Fruit fly (Drosophila melanogaster): ENCODE measurements around the gene Gr98c.

Gene Gr98c

DNA sequence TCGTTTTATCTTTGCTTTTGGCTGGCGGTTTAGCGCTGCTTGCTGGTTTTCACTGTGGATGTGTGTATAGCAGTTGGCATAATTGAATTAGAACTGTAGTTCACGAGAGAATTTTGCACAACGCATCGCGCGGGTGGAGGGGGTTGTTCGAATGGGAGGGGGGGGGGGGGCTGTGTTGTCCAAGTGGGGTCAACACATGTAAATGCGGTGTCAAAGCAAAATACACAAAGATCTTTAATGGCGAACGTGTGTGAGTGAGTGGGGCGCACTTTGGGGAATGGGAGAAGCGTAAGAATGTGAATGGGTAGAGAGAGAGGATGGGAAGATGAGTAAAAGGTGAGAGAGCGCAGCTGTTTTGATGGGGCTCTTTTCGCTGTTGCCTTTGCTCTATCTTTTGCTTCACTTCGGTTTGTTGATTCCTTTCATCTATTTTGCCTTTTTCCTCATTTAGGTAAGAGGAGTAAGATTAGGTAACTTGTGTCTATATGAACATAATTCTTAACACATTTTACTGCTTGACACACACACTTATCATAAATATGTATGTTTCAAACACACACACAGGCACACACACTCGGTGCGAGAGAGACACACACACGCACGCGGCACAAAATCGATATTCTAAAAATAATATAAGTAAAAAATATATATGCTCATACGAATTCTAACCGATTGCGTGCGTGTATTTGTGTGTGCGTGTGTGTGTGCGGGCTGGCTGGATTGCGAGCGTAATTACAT is 36.2 kb downstream of the Gr98c start:
- no peak for TF ChIP-seq pan (optimal IDR thresholded peaks at IDR 0.05)
- TF ChIP-seq CG8478 (optimal IDR thresholded peaks at IDR 0.05): no peak
- TF ChIP-seq psq (optimal IDR thresholded peaks at IDR 0.05): no peak
- TF ChIP-seq EcR (GFP tag; optimal IDR thresholded peaks at IDR 0.05): no peak
- TF ChIP-seq Dll (optimal IDR thresholded peaks at IDR 0.05): no peak
- TF ChIP-seq usp (GFP tag; optimal IDR thresholded peaks at IDR 0.05): no peak

DNA sequence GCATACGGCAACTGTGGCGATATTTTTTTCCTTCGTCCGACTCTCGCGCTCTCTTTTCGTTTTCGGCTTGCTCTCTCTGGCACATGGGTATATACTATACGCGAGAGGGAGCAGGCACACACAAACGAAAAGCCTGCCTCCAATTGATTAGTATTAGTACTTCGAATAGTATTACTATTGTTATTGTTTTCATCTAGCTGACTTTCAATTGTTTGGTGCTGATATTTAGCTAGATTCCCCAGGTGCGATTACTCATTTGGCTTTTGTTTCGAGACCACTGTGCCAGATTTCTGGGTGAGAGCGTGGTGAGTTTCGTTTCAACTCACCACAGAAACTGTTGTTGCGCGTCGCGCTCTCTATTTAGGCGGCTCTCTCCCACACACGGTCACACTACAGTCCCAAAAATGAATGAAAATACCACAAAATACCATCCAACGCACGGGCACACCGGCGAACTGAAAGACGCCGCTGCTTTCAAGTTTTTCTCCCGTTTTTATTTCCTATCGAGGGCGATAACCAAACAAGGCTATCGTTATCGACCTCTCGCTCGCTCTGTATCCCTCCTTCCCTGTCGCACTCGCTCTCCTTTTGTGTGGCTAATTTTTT is 37.1 kb downstream of the Gr98c start:
- no peak for TF ChIP-seq psq (optimal IDR thresholded peaks at IDR 0.05)
- TF ChIP-seq CG8478 (optimal IDR thresholded peaks at IDR 0.05): no peak
- TF ChIP-seq Dll (optimal IDR thresholded peaks at IDR 0.05): peak; percentile 42
- TF ChIP-seq usp (GFP tag; optimal IDR thresholded peaks at IDR 0.05): no peak
- no peak for TF ChIP-seq EcR (GFP tag; optimal IDR thresholded peaks at IDR 0.05)
- TF ChIP-seq pan (optimal IDR thresholded peaks at IDR 0.05): no peak

DNA sequence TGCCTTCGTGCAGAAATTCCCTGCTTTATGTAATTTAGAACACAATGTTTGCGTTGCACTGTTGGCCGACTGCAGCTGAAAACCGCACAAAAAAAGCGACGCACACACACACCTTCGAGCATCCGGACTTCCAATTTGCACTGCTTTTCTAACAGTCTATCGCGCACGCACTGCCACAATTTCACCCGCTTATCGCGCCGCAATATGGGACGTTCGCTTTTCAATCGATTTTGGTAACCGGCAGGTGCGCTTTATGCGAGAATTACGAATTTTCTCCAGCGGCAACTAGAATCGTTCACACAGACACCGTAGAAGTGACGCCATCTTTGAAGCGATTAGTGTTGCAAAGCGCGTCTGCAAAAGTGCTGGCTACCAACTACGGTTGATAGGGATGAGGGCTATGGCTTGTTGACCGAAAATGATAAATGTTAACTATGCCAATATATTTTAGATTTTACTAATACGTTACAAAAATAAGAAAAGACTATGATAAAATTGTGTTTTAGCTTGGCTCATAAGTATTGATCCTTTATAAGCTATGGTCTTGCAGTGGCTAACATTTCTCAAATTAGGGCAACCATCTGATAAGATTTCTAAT is 37.7 kb downstream of the Gr98c start, which contains the start of gene wdb:
Gene wdb (minus strand): TSS at position 352 of the 598 bp plus-strand sequence.
- TF ChIP-seq Dll (optimal IDR thresholded peaks at IDR 0.05) (no peak), EcR (GFP tag; optimal IDR thresholded peaks at IDR 0.05) (no peak), psq (optimal IDR thresholded peaks at IDR 0.05) (no peak), usp (GFP tag; optimal IDR thresholded peaks at IDR 0.05) (no peak), CG8478 (optimal IDR thresholded peaks at IDR 0.05) (no peak), pan (optimal IDR thresholded peaks at IDR 0.05) (no peak)

DNA sequence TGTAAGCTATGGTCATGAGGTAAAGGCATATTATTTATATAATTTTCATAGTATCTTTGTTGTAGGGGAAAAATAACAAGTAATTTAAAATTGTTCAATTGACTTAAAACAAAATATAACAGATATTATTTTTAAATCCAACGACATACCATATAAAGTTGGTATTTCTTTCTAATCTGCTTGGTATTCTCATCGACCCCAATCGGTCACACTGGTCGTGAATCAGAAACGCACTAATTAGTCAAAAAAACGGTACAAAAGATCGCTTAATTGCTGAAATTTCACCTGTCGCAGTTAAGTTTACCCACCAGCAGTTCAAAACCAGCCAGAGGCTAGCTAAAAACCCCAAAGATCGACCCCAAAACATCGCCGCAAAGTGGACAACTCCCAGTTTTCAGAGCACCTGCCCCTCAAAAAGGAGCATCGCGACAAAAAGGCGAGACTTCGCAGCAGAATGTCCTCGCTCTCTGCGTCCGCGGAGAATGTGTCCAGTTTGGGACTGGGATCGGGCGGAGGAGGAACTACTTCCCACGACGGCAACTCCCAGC is 38.5 kb downstream of the Gr98c start, which contains the start of gene pins:
Gene pins (plus strand): TSS at position 207 of the 548 bp plus-strand sequence.
- TF ChIP-seq EcR (GFP tag; optimal IDR thresholded peaks at IDR 0.05): no peak
- no peak for TF ChIP-seq usp (GFP tag; optimal IDR thresholded peaks at IDR 0.05)
- no peak for TF ChIP-seq pan (optimal IDR thresholded peaks at IDR 0.05)
- no peak for TF ChIP-seq Dll (optimal IDR thresholded peaks at IDR 0.05)
- no peak for TF ChIP-seq psq (optimal IDR thresholded peaks at IDR 0.05)
- TF ChIP-seq CG8478 (optimal IDR thresholded peaks at IDR 0.05): no peak

DNA sequence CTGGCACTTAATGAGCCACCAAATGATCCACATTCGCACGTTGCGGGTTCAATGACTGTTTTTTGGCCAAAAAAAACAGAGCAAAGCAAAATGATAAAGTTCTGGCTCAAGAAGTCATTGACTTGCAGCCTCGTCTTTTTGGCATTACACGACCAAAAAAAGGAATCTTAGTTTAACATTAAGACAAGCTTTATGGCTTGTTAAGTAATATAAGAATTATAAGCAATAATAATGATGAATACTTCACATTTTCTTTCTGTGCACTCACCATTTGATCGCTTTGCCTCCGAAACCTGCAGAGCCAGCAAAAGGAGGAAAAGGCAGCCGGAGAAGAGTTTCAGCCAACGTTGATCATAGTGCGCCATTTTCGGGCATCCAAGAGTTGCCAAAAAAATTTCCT is 48.9 kb downstream of the Gr98c start:
- no peak for TF ChIP-seq CG8478 (optimal IDR thresholded peaks at IDR 0.05)
- no peak for TF ChIP-seq usp (GFP tag; optimal IDR thresholded peaks at IDR 0.05)
- TF ChIP-seq psq (optimal IDR thresholded peaks at IDR 0.05): no peak
- TF ChIP-seq EcR (GFP tag; optimal IDR thresholded peaks at IDR 0.05): no peak
- TF ChIP-seq pan (optimal IDR thresholded peaks at IDR 0.05): no peak

DNA sequence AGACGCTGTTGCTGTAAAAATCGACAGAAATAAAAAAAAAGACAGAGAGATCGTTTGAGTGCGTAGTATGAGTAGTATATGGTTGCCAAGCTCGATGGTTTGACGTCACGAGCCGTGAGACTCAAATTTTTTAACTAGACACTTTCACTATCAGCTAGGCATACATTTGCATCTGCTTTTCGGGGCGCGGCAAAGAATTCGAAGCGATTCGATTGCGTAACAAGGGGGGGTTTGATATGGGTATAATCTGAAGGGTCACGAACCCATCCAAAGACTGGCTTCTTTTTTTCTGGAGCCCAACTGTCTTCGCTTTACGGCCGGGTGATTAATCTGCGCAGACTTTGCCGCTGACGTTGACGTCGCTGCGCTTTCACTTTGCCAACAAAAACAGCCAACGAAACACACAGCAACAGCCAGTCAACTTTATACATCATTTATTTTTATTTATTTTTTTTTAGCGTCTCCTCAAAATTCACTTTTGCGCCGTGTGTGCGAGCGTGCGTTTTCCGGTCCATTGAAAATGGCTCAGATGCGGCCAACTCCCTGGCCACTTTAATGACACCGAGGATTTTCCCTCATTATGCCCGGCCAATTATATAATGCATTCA is 49.4 kb downstream of the Gr98c start:
- TF ChIP-seq pan (optimal IDR thresholded peaks at IDR 0.05) (no peak), CG8478 (optimal IDR thresholded peaks at IDR 0.05) (no peak), usp (GFP tag; optimal IDR thresholded peaks at IDR 0.05) (no peak), Dll (optimal IDR thresholded peaks at IDR 0.05) (no peak), EcR (GFP tag; optimal IDR thresholded peaks at IDR 0.05) (no peak), psq (optimal IDR thresholded peaks at IDR 0.05) (no peak)
